Fruit fly (Drosophila melanogaster) Kc167 (cell line): ENCODE data around the gene CG11151.

Experiments used
- Myc ChIP-seq: fragments of >200 bp; optimal IDR thresholded peaks from 2 replicates; lab custom pipeline; 2017; ENCODE audit warnings: missing external identifiers
- Sin3A ChIP-seq: fragments of >200 bp; optimal IDR thresholded peaks from 2 replicates; lab custom pipeline; 2018; ENCODE audit warnings: missing external identifiers
- psq ChIP-seq: fragments of >200 bp; optimal IDR thresholded peaks from 2 replicates; lab custom pipeline; 2017; ENCODE audit warnings: missing external identifiers
- ttk ChIP-seq: sonication (Bioruptor generic); optimal IDR thresholded peaks from 2 replicates; lab custom pipeline; 2017; ENCODE audit warnings: missing external identifiers

dm6 chrX:13788973-13789682 is 49.6 kb downstream of the CG11151 start:
- TF ChIP-seq psq (lab: Kevin White, UChicago): no peak
- no peak for TF ChIP-seq ttk (lab: Kevin White, UChicago)
- TF ChIP-seq Sin3A (lab: Kevin White, UChicago): no peak
- no peak for TF ChIP-seq Myc (lab: Kevin White, UChicago)
